Worm (Caenorhabditis elegans) whole organism, L3 larva: ENCODE measurements around the gene ncr-2.

Experiments
- nhr-237 ChIP-seq: fragments of 150-350 bp; optimal IDR thresholded peaks from 2 replicates; lab custom pipeline; 2014; ENCODE audit warnings: missing biosample characterization, missing genetic modification characterization
- nhr-77 ChIP-seq: fragments of 150-350 bp; optimal IDR thresholded peaks from 2 replicates; lab custom pipeline; 2014; ENCODE audit warnings: missing biosample characterization, missing genetic modification characterization

DNA sequence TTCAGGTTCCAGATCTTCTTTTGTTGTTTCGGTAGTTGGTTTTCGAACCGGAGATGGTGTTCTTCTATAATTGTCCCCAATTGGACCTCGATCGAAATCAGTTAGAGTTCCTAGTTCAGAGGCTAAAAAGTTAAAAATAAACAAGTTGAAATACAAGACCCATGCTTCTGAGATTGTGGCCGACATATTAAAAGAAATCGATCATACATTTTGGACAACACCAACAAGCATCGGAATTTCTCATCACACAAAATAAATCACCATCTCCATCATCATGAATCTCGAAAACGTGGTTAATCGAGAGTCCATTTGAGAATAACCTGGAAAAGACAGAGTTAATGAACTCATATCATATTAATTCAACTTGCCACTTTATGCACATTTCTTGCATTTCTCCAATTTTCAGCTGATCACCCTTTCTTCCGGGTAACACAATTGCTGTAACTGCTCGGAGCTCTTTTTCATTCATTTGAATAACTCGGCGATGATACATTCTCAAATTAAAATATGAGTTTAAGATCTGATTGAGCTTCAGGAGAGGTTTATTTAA lies 13.6 kb downstream of the ncr-2 start, which contains the start of the genes mps-4 and F09G8.10:
- TF ChIP-seq nhr-237 (tag; lab: Kevin White, UChicago) (no peak), nhr-77 (tag; lab: Kevin White, UChicago) (no peak)
